Worm (Caenorhabditis elegans) whole organism, L3 larva: ENCODE measurements around the gene bath-19.
"Not testable (repeated sequence)": the region's sequence is repeated elsewhere in the genome, so short reads cannot be mapped to it uniquely, and the experiment has no call there.

Source experiments
- R02D3.7 ChIP-seq: fragments of 150-350 bp; optimal IDR thresholded peaks from 2 replicates; lab custom pipeline; 2014; ENCODE audit warnings: missing biosample characterization, missing genetic modification characterization
- ZK546.5 ChIP-seq: sonication (generic microtip); optimal IDR thresholded peaks from 2 replicates; lab custom pipeline; 2017; ENCODE audit warnings: missing biosample characterization, missing genetic modification characterization
- aly-2 ChIP-seq: fragments of 150-350 bp; optimal IDR thresholded peaks from 2 replicates; lab custom pipeline; 2014; ENCODE audit warnings: missing biosample characterization, missing genetic modification characterization
- ceh-16 ChIP-seq: sonication (generic microtip); optimal IDR thresholded peaks from 2 replicates; lab custom pipeline; 2017; ENCODE audit warnings: missing biosample characterization, missing genetic modification characterization
- ceh-28 ChIP-seq: fragments of 150-350 bp; optimal IDR thresholded peaks from 2 replicates; lab custom pipeline; 2014; ENCODE audit warnings: missing biosample characterization, missing genetic modification reagents, missing genetic modification characterization
- ceh-82 ChIP-seq: fragments of 150-350 bp; optimal IDR thresholded peaks from 2 replicates; lab custom pipeline; 2014; ENCODE audit warnings: missing biosample characterization, missing genetic modification characterization
- ceh-9 ChIP-seq: sonication (generic microtip); optimal IDR thresholded peaks from 2 replicates; lab custom pipeline; 2018; ENCODE audit warnings: missing biosample characterization, missing genetic modification characterization
- daf-12 ChIP-seq: fragments of 150-350 bp; optimal IDR thresholded peaks from 2 replicates; lab custom pipeline; 2014; ENCODE audit warnings: missing biosample characterization, missing genetic modification reagents, missing genetic modification characterization
- egl-27 ChIP-seq: sonication (generic microtip); optimal IDR thresholded peaks from 4 replicates; lab custom pipeline; 2017; ENCODE audit warnings: missing biosample characterization, missing genetic modification reagents, missing genetic modification characterization
- egl-5 ChIP-seq: fragments of 150-350 bp; optimal IDR thresholded peaks from 2 replicates; lab custom pipeline; 2017; ENCODE audit warnings: missing biosample characterization, missing genetic modification reagents, missing genetic modification characterization, inconsistent platforms
- elt-2 ChIP-seq: sonication (generic microtip); optimal IDR thresholded peaks from 2 replicates; lab custom pipeline; 2016; ENCODE audit warnings: missing genetic modification reagents, mild to moderate bottlenecking, missing genetic modification characterization, missing compliant biosample characterization
- elt-3 ChIP-seq, 3 experiments: fragments of 150-350 bp in 1 of 3; sonication (generic microtip) in 2 of 3; optimal IDR thresholded peaks; 2 replicates in 2 of 3; 4 replicates in 1 of 3; lab custom pipeline; 2014 to 2017; ENCODE audit warnings: missing biosample characterization in 3 of 3, missing genetic modification characterization in 3 of 3
- eor-1 ChIP-seq, 2 experiments: fragments of 150-350 bp; optimal IDR thresholded peaks; 2 replicates each; lab custom pipeline; 2014 to 2018; ENCODE audit warnings: missing biosample characterization in 2 of 2, missing genetic modification characterization in 2 of 2
- fkh-2 ChIP-seq: fragments of 150-350 bp; optimal IDR thresholded peaks from 2 replicates; lab custom pipeline; 2014; ENCODE audit warnings: missing biosample characterization, missing genetic modification reagents, missing genetic modification characterization
- fos-1 ChIP-seq: fragments of 150-350 bp; optimal IDR thresholded peaks from 2 replicates; lab custom pipeline; 2014; ENCODE audit warnings: missing biosample characterization, missing genetic modification characterization
- hmg-11 ChIP-seq: sonication (generic microtip); optimal IDR thresholded peaks from 2 replicates; lab custom pipeline; 2016; ENCODE audit warnings: missing genetic modification characterization, missing compliant biosample characterization
- jun-1 ChIP-seq: fragments of 150-350 bp; optimal IDR thresholded peaks from 2 replicates; lab custom pipeline; 2014; ENCODE audit warnings: missing biosample characterization, missing genetic modification reagents, missing genetic modification characterization
- lin-15B ChIP-seq: fragments of 150-350 bp; optimal IDR thresholded peaks from 2 replicates; lab custom pipeline; 2014; ENCODE audit warnings: missing biosample characterization, missing genetic modification characterization
- lin-39 ChIP-seq: fragments of 150-350 bp; optimal IDR thresholded peaks from 2 replicates; lab custom pipeline; 2018; ENCODE audit warnings: missing biosample characterization, missing genetic modification reagents, missing genetic modification characterization
- mdl-1 ChIP-seq: fragments of 150-350 bp; optimal IDR thresholded peaks from 2 replicates; lab custom pipeline; 2014; ENCODE audit warnings: missing biosample characterization, missing genetic modification characterization
- mml-1 ChIP-seq: fragments of 150-350 bp; sonication (generic microtip); optimal IDR thresholded peaks from 3 replicates; lab custom pipeline; 2014; ENCODE audit warnings: missing biosample characterization, missing genetic modification characterization
- nfya-1 ChIP-seq: sonication (generic microtip); optimal IDR thresholded peaks from 2 replicates; lab custom pipeline; 2017; ENCODE audit warnings: missing genetic modification characterization, mild to moderate bottlenecking, missing compliant biosample characterization, antibody characterized with exemption, moderate library complexity; ENCODE audit not compliant: insufficient read depth
- nhr-11 ChIP-seq: fragments of 150-350 bp; optimal IDR thresholded peaks from 2 replicates; lab custom pipeline; 2014; ENCODE audit warnings: missing biosample characterization, missing genetic modification characterization
- nhr-23 ChIP-seq: fragments of 150-350 bp; optimal IDR thresholded peaks from 2 replicates; lab custom pipeline; 2014; ENCODE audit warnings: missing biosample characterization, missing genetic modification reagents, missing genetic modification characterization
- nhr-25 ChIP-seq: sonication (generic microtip); optimal IDR thresholded peaks from 2 replicates; lab custom pipeline; 2017; ENCODE audit warnings: missing biosample characterization, missing genetic modification characterization
- nhr-28 ChIP-seq: fragments of 150-350 bp; optimal IDR thresholded peaks from 2 replicates; lab custom pipeline; 2014; ENCODE audit warnings: missing biosample characterization, missing genetic modification characterization
- nhr-67 ChIP-seq: fragments of 150-350 bp; optimal IDR thresholded peaks from 2 replicates; lab custom pipeline; 2014; ENCODE audit warnings: missing biosample characterization, missing genetic modification characterization
- pqm-1 ChIP-seq: fragments of 150-350 bp; optimal IDR thresholded peaks from 2 replicates; lab custom pipeline; 2017; ENCODE audit warnings: missing biosample characterization, missing genetic modification characterization, inconsistent platforms
- skn-1 ChIP-seq: fragments of 150-350 bp; optimal IDR thresholded peaks from 2 replicates; lab custom pipeline; 2014; ENCODE audit warnings: missing biosample characterization, missing genetic modification characterization
- snpc-4 ChIP-seq: fragments of 150-350 bp; optimal IDR thresholded peaks from 2 replicates; lab custom pipeline; 2014; ENCODE audit warnings: missing biosample characterization, missing genetic modification characterization
- tbx-2 ChIP-seq: sonication (generic microtip); optimal IDR thresholded peaks from 2 replicates; lab custom pipeline; 2016; ENCODE audit warnings: mild to moderate bottlenecking, missing genetic modification characterization, missing compliant biosample characterization
- unc-39 ChIP-seq: sonication (generic microtip); optimal IDR thresholded peaks from 4 replicates; lab custom pipeline; 2017; ENCODE audit warnings: missing biosample characterization, missing genetic modification characterization
- zag-1 ChIP-seq: fragments of 150-350 bp; optimal IDR thresholded peaks from 2 replicates; lab custom pipeline; 2014; ENCODE audit warnings: missing biosample characterization, missing genetic modification characterization
- ztf-11 ChIP-seq: fragments of 150-350 bp; optimal IDR thresholded peaks from 2 replicates; lab custom pipeline; 2014; ENCODE audit warnings: missing biosample characterization, missing genetic modification characterization
- ztf-4 ChIP-seq: fragments of 150-350 bp; optimal IDR thresholded peaks from 2 replicates; lab custom pipeline; 2014; ENCODE audit warnings: missing biosample characterization, missing genetic modification characterization

The bath-19 gene

ce11 chrII:2030367-2030766 lies 8.8 kb downstream of the bath-19 start, which contains the start of gene bath-3:
Gene bath-3, minus strand, starts transcription at chrII:2030467.
- TF ChIP-seq ceh-28 (tag; lab: Kevin White, UChicago) (no peak), jun-1 (no peak), pqm-1 (tag; lab: Kevin White, UChicago) (no peak), ceh-16 (tag; lab: Kevin White, UChicago) (no peak), ceh-9 (no peak), tbx-2 (tag; lab: Kevin White, UChicago) (no peak), egl-27 (tag; lab: Kevin White, UChicago) (no peak), nhr-25 (tag; lab: Kevin White, UChicago) (no peak), ztf-11 (tag; lab: Kevin White, UChicago) (no peak), elt-2 (tag; lab: Kevin White, UChicago) (no peak)

ce11 chrII:2028712-2029111 lies 10.5 kb downstream of the bath-19 start, which contains the start of gene bath-1:
Gene bath-1, minus strand, starts transcription at chrII:2028812.
- TF ChIP-seq jun-1 (no peak), nhr-67 (no peak), elt-3 (tag; optimal IDR thresholded peaks at IDR 0.05; lab: Kevin White, UChicago) (no peak), pqm-1 (tag; lab: Kevin White, UChicago) (no peak), nhr-11 (no peak), ceh-82 (no peak), ceh-16 (tag; lab: Kevin White, UChicago) (no peak), mml-1 (no peak), skn-1 (tag; lab: Kevin White, UChicago) (no peak)

- TF ChIP-seq ztf-4 (tag; lab: Kevin White, UChicago) (no peak), unc-39 (tag; lab: Kevin White, UChicago) (no peak), zag-1 (tag; lab: Kevin White, UChicago) (no peak), snpc-4 (tag; lab: Kevin White, UChicago) (no peak), egl-27 (tag; lab: Kevin White, UChicago) (no peak), lin-15B (tag; lab: Kevin White, UChicago) (no peak), eor-1 (tag; optimal IDR thresholded peaks at IDR 0.05; lab: Kevin White, UChicago) (no peak), nhr-28 (tag; lab: Kevin White, UChicago) (no peak), R02D3.7 (tag; lab: Kevin White, UChicago) (no peak), mdl-1 (no peak), daf-12 (tag; lab: Kevin White, UChicago) (no peak)
Observed at ce11 chrII:2026525-2026924, 12.7 kb downstream of the bath-19 start, which contains the start of gene bath-21. Gene bath-21, minus strand, starts transcription at chrII:2026625.

- not testable (repeated sequence) for TF ChIP-seq skn-1 (tag; lab: Kevin White, UChicago); ceh-9; zag-1 (tag; lab: Kevin White, UChicago)
Observed at ce11 chrII:2023514-2023913, 15.7 kb downstream of the bath-19 start, which contains the start of gene cya-2. Gene cya-2, minus strand, starts transcription at chrII:2023614.

ce11 chrII:2013856-2014255 lies 25.3 kb downstream of the bath-19 start:
- TF ChIP-seq pqm-1 (tag; lab: Kevin White, UChicago) = no peak
- peak; percentile 76 for TF ChIP-seq ceh-28 (tag; lab: Kevin White, UChicago)
- no peak for TF ChIP-seq fkh-2 (tag; lab: Kevin White, UChicago)

- TF ChIP-seq hmg-11 = no peak
- TF ChIP-seq aly-2 (tag; lab: Kevin White, UChicago) = no peak
- TF ChIP-seq mdl-1 = no peak
- no peak for TF ChIP-seq nfya-1 (tag; lab: Kevin White, UChicago)
- TF ChIP-seq ceh-16 (tag; lab: Kevin White, UChicago) = no peak
- no peak for TF ChIP-seq nhr-25 (tag; lab: Kevin White, UChicago)
- TF ChIP-seq eor-1 (tag; optimal IDR thresholded peaks at IDR 0.05; lab: Kevin White, UChicago) = no peak
- no peak for TF ChIP-seq fos-1 (tag; lab: Kevin White, UChicago)
- TF ChIP-seq lin-39 = no peak
- TF ChIP-seq nhr-23 (tag; lab: Kevin White, UChicago) = no peak
- TF ChIP-seq elt-3 (tag; optimal IDR thresholded peaks at IDR 0.05; lab: Kevin White, UChicago) = no peak
- TF ChIP-seq egl-5 (tag; lab: Kevin White, UChicago) = no peak
- no peak for TF ChIP-seq egl-27 (tag; lab: Kevin White, UChicago)
- TF ChIP-seq ZK546.5 = no peak
- no peak for TF ChIP-seq pqm-1 (tag; lab: Kevin White, UChicago)
- no peak for TF ChIP-seq jun-1
Observed at ce11 chrII:2012698-2013097, 26.5 kb downstream of the bath-19 start, which contains the start of gene F59H6.15. Gene F59H6.15, plus strand, starts transcription at chrII:2012998.
